Worm (Caenorhabditis elegans) whole organism, L1 larva: ENCODE data around the gene dmd-6.

ENCODE experiments used
- C04F5.9 ChIP-seq: sonication (generic microtip); optimal IDR thresholded peaks from 2 replicates; lab custom pipeline; 2016; ENCODE audit warnings: missing genetic modification characterization, missing compliant biosample characterization
- C16A3.4 ChIP-seq: fragments of 150-350 bp; optimal IDR thresholded peaks from 2 replicates; lab custom pipeline; 2014; ENCODE audit warnings: missing biosample characterization, missing genetic modification characterization
- F16B12.6 ChIP-seq: fragments of 150-350 bp; optimal IDR thresholded peaks from 2 replicates; lab custom pipeline; 2014; ENCODE audit warnings: missing biosample characterization, missing genetic modification characterization
- aha-1 ChIP-seq: fragments of 150-350 bp; optimal IDR thresholded peaks from 2 replicates; lab custom pipeline; 2014; ENCODE audit warnings: missing biosample characterization, missing genetic modification characterization
- aly-2 ChIP-seq: fragments of 150-350 bp; optimal IDR thresholded peaks from 2 replicates; lab custom pipeline; 2014; ENCODE audit warnings: missing biosample characterization, missing genetic modification characterization
- ama-1 ChIP-seq: fragments of 150-350 bp; optimal IDR thresholded peaks from 2 replicates; lab custom pipeline; 2014
- blmp-1 ChIP-seq: fragments of 150-350 bp; optimal IDR thresholded peaks from 2 replicates; lab custom pipeline; 2014; ENCODE audit warnings: missing biosample characterization, missing genetic modification characterization
- ceh-63 ChIP-seq: fragments of 200-800 bp; sonication (Bioruptor generic); optimal IDR thresholded peaks from 2 replicates; lab custom pipeline; 2018; ENCODE audit warnings: mild to moderate bottlenecking, missing genetic modification characterization, missing compliant biosample characterization
- ceh-8 ChIP-seq: fragments of 200-800 bp; sonication (Bioruptor generic); optimal IDR thresholded peaks from 2 replicates; lab custom pipeline; 2018; ENCODE audit warnings: mild to moderate bottlenecking, missing genetic modification characterization, moderate library complexity, missing compliant biosample characterization
- ceh-82 ChIP-seq, 3 experiments: fragments of 150-350 bp in 1 of 3; sonication (generic microtip) in 2 of 3; optimal IDR thresholded peaks; 2 replicates each; lab custom pipeline; 2014 to 2017; ENCODE audit warnings: missing biosample characterization in 3 of 3, missing genetic modification characterization in 3 of 3
- ceh-88 ChIP-seq: fragments of 200-800 bp; sonication (Bioruptor generic); IDR thresholded peaks from 2 replicates; pipeline ENCODE4 v1.3.6; 2022; ENCODE audit warnings: missing genetic modification characterization, missing compliant biosample characterization
- ceh-90 ChIP-seq: sonication (generic microtip); optimal IDR thresholded peaks from 2 replicates; lab custom pipeline; 2016; ENCODE audit warnings: missing genetic modification characterization, missing compliant biosample characterization
- ces-1 ChIP-seq: fragments of 150-350 bp; optimal IDR thresholded peaks from 2 replicates; lab custom pipeline; 2014; ENCODE audit warnings: missing biosample characterization, missing genetic modification reagents, missing genetic modification characterization
- dsc-1 ChIP-seq: sonication (generic microtip); optimal IDR thresholded peaks from 2 replicates; lab custom pipeline; 2016; ENCODE audit warnings: mild to moderate bottlenecking, missing genetic modification characterization, missing compliant biosample characterization
- efl-1 ChIP-seq, 4 experiments: fragments of 150-350 bp; optimal IDR thresholded peaks in 3 of 4; peaks in 1 of 4; 1 replicate in 1 of 4; 2 replicates in 3 of 4; lab custom pipeline; 2014; ENCODE audit warnings: missing biosample characterization in 2 of 4, missing genetic modification characterization in 2 of 4, missing genetic modification reagents in 2 of 4
- efl-3 ChIP-seq: fragments of 200-800 bp; sonication (Bioruptor generic); optimal IDR thresholded peaks from 2 replicates; lab custom pipeline; 2018; ENCODE audit warnings: mild to moderate bottlenecking, missing genetic modification characterization, missing compliant biosample characterization
- egl-13 ChIP-seq: sonication (generic microtip); optimal IDR thresholded peaks from 2 replicates; lab custom pipeline; 2016; ENCODE audit warnings: missing genotype, missing genetic modification reagents, missing genetic modification characterization, missing compliant biosample characterization
- egl-27 ChIP-seq, 2 experiments: fragments of 150-350 bp in 1 of 2; sonication (generic microtip); optimal IDR thresholded peaks; 3 replicates each; lab custom pipeline; 2017 to 2018; ENCODE audit warnings: missing biosample characterization in 2 of 2, missing genetic modification characterization in 2 of 2, missing genetic modification reagents in 2 of 2
- elt-3 ChIP-seq, 6 experiments: fragments of 150-350 bp in 1 of 6; sonication (generic microtip); optimal IDR thresholded peaks; 2 replicates each; lab custom pipeline; 2017 to 2018; ENCODE audit warnings: missing biosample characterization in 6 of 6, missing genetic modification characterization in 6 of 6, inconsistent platforms in 1 of 6
- fkh-4 ChIP-seq: sonication (generic microtip); optimal IDR thresholded peaks from 2 replicates; lab custom pipeline; 2016; ENCODE audit warnings: missing compliant biosample characterization, missing genetic modification characterization, borderline replicate concordance
- fkh-8 ChIP-seq: sonication (generic microtip); optimal IDR thresholded peaks from 2 replicates; lab custom pipeline; 2016; ENCODE audit warnings: mild to moderate bottlenecking, missing genetic modification characterization, missing compliant biosample characterization
- hlh-17 ChIP-seq: fragments of 200-800 bp; sonication (Bioruptor generic); optimal IDR thresholded peaks from 2 replicates; lab custom pipeline; 2018; ENCODE audit warnings: missing genetic modification characterization, mild to moderate bottlenecking, missing compliant biosample characterization, moderate library complexity, borderline replicate concordance
- hlh-4 ChIP-seq: sonication (generic microtip); optimal IDR thresholded peaks from 2 replicates; lab custom pipeline; 2016; ENCODE audit warnings: mild to moderate bottlenecking, missing genetic modification characterization, missing compliant biosample characterization
- hpl-2 ChIP-seq: fragments of 150-350 bp; optimal IDR thresholded peaks from 2 replicates; lab custom pipeline; 2014; ENCODE audit warnings: missing biosample characterization, missing genetic modification reagents, missing genetic modification characterization
- isw-1 ChIP-seq: fragments of 200-800 bp; sonication (Bioruptor generic); IDR thresholded peaks from 2 replicates; pipeline ENCODE4 v1.3.6; 2022; ENCODE audit warnings: missing genetic modification characterization, missing compliant biosample characterization
- lin-35 ChIP-seq, 2 experiments: fragments of 150-350 bp; optimal IDR thresholded peaks; 2 replicates each; lab custom pipeline; 2014; ENCODE audit warnings: missing biosample characterization in 2 of 2, missing genetic modification characterization in 2 of 2, missing genetic modification reagents in 2 of 2
- lin-39 ChIP-seq: fragments of 150-350 bp; optimal IDR thresholded peaks from 2 replicates; lab custom pipeline; 2014; ENCODE audit warnings: missing biosample characterization, missing genetic modification reagents, missing genetic modification characterization
- lir-3 ChIP-seq: sonication (generic microtip); optimal IDR thresholded peaks from 2 replicates; lab custom pipeline; 2016; ENCODE audit warnings: mild to moderate bottlenecking, missing genetic modification characterization, moderate library complexity, missing compliant biosample characterization; ENCODE audit not compliant: poor library complexity
- lsy-2 ChIP-seq, 2 experiments: fragments of 150-350 bp; optimal IDR thresholded peaks; 2 replicates each; lab custom pipeline; 2014; ENCODE audit warnings: missing biosample characterization in 2 of 2, missing genetic modification characterization in 2 of 2
- mdl-1 ChIP-seq, 2 experiments: fragments of 150-350 bp; optimal IDR thresholded peaks; 2 replicates each; lab custom pipeline; 2014 to 2017; ENCODE audit warnings: missing biosample characterization in 2 of 2, missing genetic modification characterization in 2 of 2, inconsistent platforms in 1 of 2
- nhr-11 ChIP-seq: fragments of 150-350 bp; optimal IDR thresholded peaks from 2 replicates; lab custom pipeline; 2014; ENCODE audit warnings: missing biosample characterization, missing genetic modification characterization
- nhr-19 ChIP-seq: fragments of 200-800 bp; sonication (Bioruptor generic); conservative IDR thresholded peaks from 2 replicates; pipeline ENCODE4 v1.3.6; 2022; ENCODE audit warnings: missing genetic modification characterization, missing compliant biosample characterization
- nhr-237 ChIP-seq: fragments of 150-350 bp; optimal IDR thresholded peaks from 2 replicates; lab custom pipeline; 2014; ENCODE audit warnings: missing biosample characterization, missing genetic modification characterization
- nhr-71 ChIP-seq: sonication (generic microtip); optimal IDR thresholded peaks from 2 replicates; lab custom pipeline; 2016; ENCODE audit warnings: mild to moderate bottlenecking, missing genetic modification characterization, moderate library complexity, missing compliant biosample characterization
- nhr-76 ChIP-seq: sonication (generic microtip); optimal IDR thresholded peaks from 2 replicates; lab custom pipeline; 2017; ENCODE audit warnings: missing biosample characterization, missing genetic modification characterization
- nhr-77 ChIP-seq: fragments of 150-350 bp; optimal IDR thresholded peaks from 2 replicates; lab custom pipeline; 2014; ENCODE audit warnings: missing biosample characterization, missing genetic modification characterization
- nhr-85 ChIP-seq: sonication (generic microtip); peaks from one replicate; lab custom pipeline; 2016; ENCODE audit warnings: missing genetic modification characterization, inconsistent platforms, missing compliant biosample characterization
- nhr-90 ChIP-seq: sonication (generic microtip); optimal IDR thresholded peaks from 2 replicates; lab custom pipeline; 2016; ENCODE audit warnings: mild to moderate bottlenecking, missing genetic modification characterization, missing compliant biosample characterization; ENCODE audit not compliant: poor library complexity
- pax-3 ChIP-seq: fragments of 200-800 bp; sonication (Bioruptor generic); optimal IDR thresholded peaks from 2 replicates; lab custom pipeline; 2018; ENCODE audit warnings: mild to moderate bottlenecking, missing genetic modification characterization, moderate library complexity, missing compliant biosample characterization
- rnt-1 ChIP-seq: sonication (generic microtip); optimal IDR thresholded peaks from 2 replicates; lab custom pipeline; 2016; ENCODE audit warnings: mild to moderate bottlenecking, missing genetic modification characterization, moderate library complexity, missing compliant biosample characterization
- skn-1 ChIP-seq: fragments of 150-350 bp; optimal IDR thresholded peaks from 2 replicates; lab custom pipeline; 2014; ENCODE audit warnings: missing biosample characterization, missing genetic modification characterization
- snpc-4 ChIP-seq: fragments of 150-350 bp; optimal IDR thresholded peaks from 2 replicates; lab custom pipeline; 2014; ENCODE audit warnings: missing biosample characterization, missing genetic modification characterization
- sox-4 ChIP-seq: sonication (generic microtip); optimal IDR thresholded peaks from 2 replicates; lab custom pipeline; 2016; ENCODE audit warnings: missing genetic modification characterization, missing compliant biosample characterization
- sptf-1 ChIP-seq: fragments of 150-350 bp; optimal IDR thresholded peaks from 2 replicates; lab custom pipeline; 2014; ENCODE audit warnings: missing biosample characterization, missing genetic modification characterization
- tbx-2 ChIP-seq: sonication (generic microtip); optimal IDR thresholded peaks from 2 replicates; lab custom pipeline; 2016; ENCODE audit warnings: missing genetic modification characterization, missing compliant biosample characterization
- tlp-1 ChIP-seq: fragments of 150-350 bp; optimal IDR thresholded peaks from 2 replicates; lab custom pipeline; 2014; ENCODE audit warnings: missing biosample characterization, missing genetic modification characterization
- unc-30 ChIP-seq: sonication (generic microtip); optimal IDR thresholded peaks from 2 replicates; lab custom pipeline; 2017; ENCODE audit warnings: missing biosample characterization, missing genetic modification characterization
- unc-86 ChIP-seq: sonication (generic microtip); optimal IDR thresholded peaks from 2 replicates; lab custom pipeline; 2016; ENCODE audit warnings: missing genetic modification characterization, missing compliant biosample characterization
- unc-98 ChIP-seq: fragments of 200-800 bp; sonication (Bioruptor generic); IDR thresholded peaks from 2 replicates; pipeline ENCODE4 v1.3.6; 2022; ENCODE audit warnings: missing genetic modification characterization, missing compliant biosample characterization
- xbp-1 ChIP-seq: sonication (generic microtip); optimal IDR thresholded peaks from 2 replicates; lab custom pipeline; 2016; ENCODE audit warnings: missing genetic modification characterization, missing compliant biosample characterization
- zag-1 ChIP-seq: fragments of 150-350 bp; optimal IDR thresholded peaks from 2 replicates; lab custom pipeline; 2014; ENCODE audit warnings: missing biosample characterization, missing genetic modification characterization
- zip-4 ChIP-seq: fragments of 200-800 bp; sonication (Bioruptor generic); optimal IDR thresholded peaks from 2 replicates; lab custom pipeline; 2018; ENCODE audit warnings: mild to moderate bottlenecking, missing genetic modification characterization, moderate library complexity, missing compliant biosample characterization
- ztf-11 ChIP-seq, 2 experiments: sonication (generic microtip); optimal IDR thresholded peaks; 2 replicates each; lab custom pipeline; 2016 to 2017; ENCODE audit warnings: missing genetic modification characterization in 2 of 2, missing biosample characterization in 1 of 2, missing compliant biosample characterization in 1 of 2
- ztf-4 ChIP-seq: fragments of 150-350 bp; optimal IDR thresholded peaks from 2 replicates; lab custom pipeline; 2014; ENCODE audit warnings: missing biosample characterization, missing genetic modification characterization

Gene dmd-6

ce11 chrIV:14620543-14620942 is 4.1 kb downstream of the dmd-6 start:
- TF ChIP-seq efl-1 (optimal IDR thresholded peaks at IDR 0.05; lab: Kevin White, UChicago) (peak; percentile 49 to 60), efl-1 (GFP tag; optimal IDR thresholded peaks at IDR 0.05 in 1 of 2; lab: Kevin White, UChicago) (peak in 1 of 2 experiments; percentile 6), tbx-2 (tag; lab: Kevin White, UChicago) (peak; percentile 29), hpl-2 (GFP tag; lab: Kevin White, UChicago) (no peak), nhr-11 (no peak), lin-39 (tag; lab: Kevin White, UChicago) (no peak), lsy-2 (tag; optimal IDR thresholded peaks at IDR 0.05; lab: Kevin White, UChicago) (peak; percentile 48 to 63), dsc-1 (tag; lab: Kevin White, UChicago) (peak; percentile 6), xbp-1 (tag; lab: Kevin White, UChicago) (peak; percentile 20), ztf-11 (tag; optimal IDR thresholded peaks at IDR 0.05; lab: Kevin White, UChicago) (no peak), ceh-8 (GFP tag; lab: Kevin White, UChicago) (no peak), unc-98 (GFP tag; lab: Robert Waterston, UW) (no peak), ztf-4 (tag; lab: Kevin White, UChicago) (no peak), egl-13 (tag; lab: Kevin White, UChicago) (no peak), egl-27 (tag; optimal IDR thresholded peaks at IDR 0.05; lab: Kevin White, UChicago) (no peak), fkh-4 (no peak), unc-30 (no peak), nhr-237 (tag; lab: Kevin White, UChicago) (no peak), F16B12.6 (no peak), pax-3 (tag; lab: Kevin White, UChicago) (no peak), lin-35 (GFP tag; optimal IDR thresholded peaks at IDR 0.05; lab: Kevin White, UChicago) (peak; percentile 39 to 42), zag-1 (tag; lab: Kevin White, UChicago) (no peak), snpc-4 (tag; lab: Kevin White, UChicago) (peak; percentile 11), nhr-19 (GFP tag; lab: Robert Waterston, UW) (peak; percentile 42), nhr-77 (tag; lab: Kevin White, UChicago) (peak; percentile 33), elt-3 (tag; optimal IDR thresholded peaks at IDR 0.05; lab: Kevin White, UChicago) (peak in 1 of 6 experiments; percentile 20), efl-3 (no peak), nhr-71 (peak; percentile 78), ceh-63 (GFP tag; lab: Kevin White, UChicago) (no peak), blmp-1 (tag; lab: Kevin White, UChicago) (no peak), nhr-76 (no peak), ceh-90 (tag; lab: Kevin White, UChicago) (no peak), ceh-88 (GFP tag; lab: Robert Waterston, UW) (no peak), zip-4 (GFP tag; lab: Kevin White, UChicago) (peak; percentile 4), aly-2 (no peak), hlh-17 (GFP tag; lab: Kevin White, UChicago) (no peak), ceh-82 (tag; optimal IDR thresholded peaks at IDR 0.05; lab: Kevin White, UChicago) (peak in 2 of 3 experiments; percentile 43 to 81), mdl-1 (tag; optimal IDR thresholded peaks at IDR 0.05; lab: Kevin White, UChicago) (peak in 1 of 2 experiments; percentile 78), unc-86 (tag; lab: Kevin White, UChicago) (peak; percentile 29), lir-3 (tag; lab: Kevin White, UChicago) (no peak), aha-1 (no peak), skn-1 (tag; lab: Kevin White, UChicago) (peak; percentile 49), sptf-1 (no peak), rnt-1 (peak; percentile 23), C04F5.9 (tag; lab: Kevin White, UChicago) (no peak), C16A3.4 (tag; lab: Kevin White, UChicago) (no peak), isw-1 (GFP tag; lab: Robert Waterston, UW) (no peak), nhr-85 (tag; lab: Kevin White, UChicago) (no peak), ces-1 (no peak), sox-4 (no peak), fkh-8 (tag; lab: Kevin White, UChicago) (peak; percentile 56), ama-1 (lab: Kevin White, UChicago) (no peak), tlp-1 (tag; lab: Kevin White, UChicago) (no peak), hlh-4 (tag; lab: Kevin White, UChicago) (no peak), nhr-90 (tag; lab: Kevin White, UChicago) (no peak)
